Worm (Caenorhabditis elegans): ENCODE data around the gene hadb-1.

hadb-1 gene

DNA sequence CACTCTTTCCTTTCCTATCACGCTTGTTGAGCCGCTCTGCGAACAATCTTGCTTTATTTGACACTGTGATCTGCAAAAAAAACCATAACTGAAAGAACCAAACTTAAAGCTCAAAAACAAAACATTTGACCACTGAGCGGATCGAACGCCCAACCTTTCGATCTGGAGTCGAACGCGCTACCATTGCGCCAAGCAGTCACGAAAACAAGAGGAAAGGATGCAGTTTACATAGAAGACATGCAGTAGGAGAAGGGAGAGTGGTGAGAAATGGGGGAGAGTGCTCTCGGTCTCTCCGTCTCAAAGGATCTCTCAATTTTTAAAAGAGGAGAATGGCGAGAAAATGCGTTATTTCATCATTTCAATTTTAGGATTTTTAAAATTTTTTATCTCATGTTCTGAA lies 9.9 kb downstream of the hadb-1 start (continued):
- TF ChIP-seq hlh-13 (GFP tag; optimal IDR thresholded peaks at IDR 0.05) (peak; percentile 95), Y22D7AL.16 (tag; optimal IDR thresholded peaks at IDR 0.05) (peak; percentile 90), ets-4 (tag; optimal IDR thresholded peaks at IDR 0.05) (peak; percentile 26), pqm-1 (tag; optimal IDR thresholded peaks at IDR 0.05) (peak; percentile 50), npax-4 (tag; optimal IDR thresholded peaks at IDR 0.05) (peak; percentile 81), ceh-9 (tag; optimal IDR thresholded peaks at IDR 0.05) (peak; percentile 83), tbx-7 (tag; optimal IDR thresholded peaks at IDR 0.05) (peak; percentile 62), hlh-15 (tag; optimal IDR thresholded peaks at IDR 0.05) (peak; percentile 92), ref-2 (tag; optimal IDR thresholded peaks at IDR 0.05) (peak; percentile 93), hlh-30 (tag; optimal IDR thresholded peaks at IDR 0.05; ENCODE audit: insufficient read depth) (peak; percentile 80), che-1 (tag; optimal IDR thresholded peaks at IDR 0.05) (peak; percentile 94), unc-55 (GFP tag; optimal IDR thresholded peaks at IDR 0.05) (peak; percentile 15), odd-2 (tag; optimal IDR thresholded peaks at IDR 0.05) (peak; percentile 86), sox-2 (GFP tag; IDR thresholded peaks at IDR 0.05) (peak; percentile 86), ceh-48 (tag; optimal IDR thresholded peaks at IDR 0.05) (peak; percentile 84), ceh-24 (tag; optimal IDR thresholded peaks at IDR 0.05) (peak; percentile 81), ceh-14 (tag; optimal IDR thresholded peaks at IDR 0.05) (peak; percentile 92), F13H6.1 (tag; optimal IDR thresholded peaks at IDR 0.05) (peak; percentile 85), dve-1 (tag; optimal IDR thresholded peaks at IDR 0.05) (peak; percentile 87), zip-5 (tag; optimal IDR thresholded peaks at IDR 0.05) (peak; percentile 88), K09A11.1 (tag; optimal IDR thresholded peaks at IDR 0.05; ENCODE audit: insufficient read depth) (peak; percentile 91), ceh-19 (GFP tag; optimal IDR thresholded peaks at IDR 0.05) (peak; percentile 95), fkh-10 (GFP tag; optimal IDR thresholded peaks at IDR 0.05) (peak; percentile 42), elt-4 (tag; optimal IDR thresholded peaks at IDR 0.05) (peak; percentile 63), ceh-34 (tag; optimal IDR thresholded peaks at IDR 0.05) (peak; percentile 97), ceh-18 (tag; optimal IDR thresholded peaks at IDR 0.05) (peak; percentile 90), syd-9 (tag; optimal IDR thresholded peaks at IDR 0.05) (peak; percentile 94), ceh-31 (tag; optimal IDR thresholded peaks at IDR 0.05) (peak; percentile 73), dmd-4 (tag; optimal IDR thresholded peaks at IDR 0.05; ENCODE audit: borderline replicate concordance) (peak; percentile 91), ttx-3 (tag; optimal IDR thresholded peaks at IDR 0.05) (peak; percentile 88)

DNA sequence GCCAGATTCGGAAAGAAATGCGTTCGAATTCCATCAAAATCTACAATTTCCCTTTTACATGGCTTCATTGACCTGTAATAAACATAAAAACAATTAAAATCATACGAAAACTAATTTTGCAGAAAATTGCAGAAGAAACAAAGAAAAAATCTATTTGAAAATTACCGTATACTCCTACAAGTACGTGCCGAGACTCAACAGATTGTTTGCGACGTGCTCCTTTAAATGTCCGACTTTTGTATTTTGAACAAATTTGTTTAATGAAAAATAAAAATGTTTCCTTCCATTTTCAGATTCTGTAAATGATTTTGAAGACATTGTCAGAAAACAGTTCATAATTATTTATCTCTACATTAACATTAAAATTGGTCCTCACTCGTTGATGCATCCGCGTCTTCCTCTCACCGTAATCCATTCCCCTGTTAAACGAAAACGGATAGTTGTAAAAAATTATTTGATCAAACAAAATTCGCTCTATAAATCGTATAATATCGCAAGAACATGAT lies 13.3 kb downstream of the hadb-1 start, which contains the start of gene pgl-2:
Gene pgl-2, minus strand, starts transcription at position 456 of the 506 bp plus-strand sequence.
- TF ChIP-seq fkh-6 (tag; optimal IDR thresholded peaks at IDR 0.05) (no peak), K09A11.1 (tag; optimal IDR thresholded peaks at IDR 0.05; ENCODE audit: insufficient read depth) (no peak), zip-5 (tag; optimal IDR thresholded peaks at IDR 0.05) (no peak), pha-2 (tag; optimal IDR thresholded peaks at IDR 0.05) (no peak), ceh-19 (GFP tag; optimal IDR thresholded peaks at IDR 0.05) (no peak), unc-3 (GFP tag; conservative IDR thresholded peaks at IDR 0.05) (no peak), unc-3 (tag; optimal IDR thresholded peaks at IDR 0.05) (no peak), hlh-15 (tag; optimal IDR thresholded peaks at IDR 0.05) (no peak)

DNA sequence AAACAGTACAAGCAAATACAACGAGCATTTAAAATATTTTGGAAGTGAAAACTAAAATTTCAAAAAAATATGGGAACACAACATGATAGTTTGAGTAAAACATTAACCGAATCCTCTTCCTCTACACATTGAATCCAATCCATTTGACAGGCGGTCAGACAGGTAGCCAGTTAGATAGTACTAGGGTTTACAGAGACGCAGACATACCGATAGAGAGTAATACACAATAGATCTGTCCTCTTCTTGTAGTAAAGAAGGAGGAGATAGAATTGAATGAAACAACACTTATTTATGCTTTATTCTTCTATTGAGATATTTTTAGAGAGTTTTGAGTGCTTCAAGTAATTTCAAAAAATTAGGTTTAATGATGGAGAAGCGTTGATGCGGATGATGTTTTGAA lies 19.6 kb downstream of the hadb-1 start:
- TF ChIP-seq ets-4 (tag; optimal IDR thresholded peaks at IDR 0.05) (no peak), unc-55 (GFP tag; optimal IDR thresholded peaks at IDR 0.05) (peak; percentile 11)

DNA sequence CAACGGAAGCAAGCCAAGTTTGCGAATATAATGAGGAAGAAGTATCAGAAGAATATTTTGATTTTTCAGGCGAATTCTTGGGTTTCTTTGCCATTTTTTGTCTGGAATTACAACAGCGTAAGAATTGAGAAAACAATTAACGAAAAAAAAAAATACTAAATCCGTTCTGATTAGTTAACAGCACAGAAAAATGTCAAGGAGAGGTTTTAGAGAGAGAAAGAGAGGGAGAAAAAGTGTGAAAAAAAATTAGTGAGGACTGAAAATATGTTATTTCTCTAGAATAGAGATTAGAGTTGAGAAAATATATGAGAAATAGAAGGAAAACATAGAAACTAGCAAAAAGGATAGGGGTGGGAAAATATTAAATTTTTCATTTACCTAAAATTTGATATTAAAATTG lies 20.9 kb downstream of the hadb-1 start, which contains the start of gene dpy-19:
Gene dpy-19, minus strand, starts transcription at position 101 of the 400 bp plus-strand sequence.
- TF ChIP-seq ceh-14 (tag; optimal IDR thresholded peaks at IDR 0.05) (no peak), hlh-6 (tag; optimal IDR thresholded peaks at IDR 0.05) (no peak)
